In the genomic region with DNA sequence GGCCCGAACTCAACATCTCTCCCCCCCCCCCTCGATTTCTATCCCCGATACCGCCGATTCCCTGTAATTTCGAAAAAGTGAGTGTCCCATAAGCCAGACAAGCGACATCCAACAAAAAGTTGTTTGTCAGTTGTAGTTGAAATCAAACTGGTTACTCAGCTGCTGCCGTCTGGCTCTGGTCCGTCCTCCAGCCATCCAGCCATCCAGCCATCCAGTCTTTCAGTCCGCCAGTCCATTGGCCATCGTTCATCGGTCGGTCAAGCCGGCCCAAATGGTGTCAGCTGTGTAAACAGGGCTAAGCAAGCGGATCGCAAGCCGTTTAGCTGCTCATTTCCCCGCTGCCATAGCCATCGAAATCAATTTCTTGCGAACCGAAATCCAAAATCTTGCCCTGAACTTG, we compare ENCODE assay signal across 3 fruit fly cellular contexts.
TF ChIP-seq lines count a peak whose summit lies in the region.

No protein-coding gene starts in this region.

- no peak for TF ChIP-seq CTCF in whole organism, embryonic (GFP tag; optimal IDR thresholded peaks at IDR 0.05; lab: Kevin White, UChicago)

TF ChIP-seq in whole organism, embryonic, 481 proteins besides CTCF, POLR2A, EP300 and RAD21:
- TF ChIP-seq scrt (GFP tag; optimal IDR thresholded peaks at IDR 0.05; lab: Kevin White, UChicago) = no peak
- TF ChIP-seq CG12769 (tag; optimal IDR thresholded peaks at IDR 0.05; lab: Kevin White, UChicago) = peak; percentile 77
- peak; percentile 95 for TF ChIP-seq CG8281 (tag; optimal IDR thresholded peaks at IDR 0.05; lab: Kevin White, UChicago)

TF ChIP-seq in whole organism, prepupa, 60 proteins besides CTCF, POLR2A, EP300 and RAD21:
- TF ChIP-seq Lpt (GFP tag; optimal IDR thresholded peaks at IDR 0.05; lab: Kevin White, UChicago) = peak; percentile 10
- no peak for TF ChIP-seq CG11902 (GFP tag; optimal IDR thresholded peaks at IDR 0.05; lab: Kevin White, UChicago)
- TF ChIP-seq Eip78C (GFP tag; lab: Kevin White, UChicago) = peak; percentile 61
- TF ChIP-seq Blimp-1 (GFP tag; optimal IDR thresholded peaks at IDR 0.05; lab: Kevin White, UChicago) = peak; percentile 37
- no peak for TF ChIP-seq CG8119 (GFP tag; IDR thresholded peaks at IDR 0.05; lab: Robert Waterston, UW)

TF ChIP-seq in whole organism, pupa, 21 proteins besides CTCF, POLR2A, EP300 and RAD21:
- TF ChIP-seq CG13204 (GFP tag; optimal IDR thresholded peaks at IDR 0.05; lab: Kevin White, UChicago) = peak; percentile 5
- TF ChIP-seq D1 (tag; optimal IDR thresholded peaks at IDR 0.05; lab: Kevin White, UChicago) = no peak
TF ChIP-seq in whole organism, pupa: peak in this region for 1.
